Fruit fly (Drosophila melanogaster) whole organism, embryonic: ENCODE results near the gene Oatp30B.

Experiments used
- Atf6 ChIP-seq: fragments of 200-800 bp; sonication (Bioruptor generic); IDR thresholded peaks from 2 replicates; pipeline ENCODE4 v1.3.6; 2022; ENCODE audit warnings: missing biosample characterization, missing genetic modification characterization
- BtbVII ChIP-seq: fragments of 200-800 bp; sonication (Bioruptor generic); optimal IDR thresholded peaks from 3 replicates; lab custom pipeline; 2017; ENCODE audit warnings: missing biosample characterization, mild to moderate bottlenecking, missing genetic modification characterization
- CG12299 ChIP-seq: fragments of 200-800 bp; sonication (Bioruptor generic); optimal IDR thresholded peaks from 2 replicates; lab custom pipeline; 2018; ENCODE audit warnings: missing biosample characterization, mild to moderate bottlenecking, missing genetic modification characterization
- CG1233 ChIP-seq: fragments of 200-800 bp; sonication (Bioruptor generic); optimal IDR thresholded peaks from 4 replicates; lab custom pipeline; 2018; ENCODE audit warnings: missing biosample characterization, mild to moderate bottlenecking, missing genetic modification characterization
- CG12744 ChIP-seq: fragments of 200-800 bp; sonication (Bioruptor generic); optimal IDR thresholded peaks from 2 replicates; lab custom pipeline; 2016; ENCODE audit warnings: missing biosample characterization, missing genetic modification characterization
- CG13296 ChIP-seq: fragments of 200-800 bp; sonication (Bioruptor generic); optimal IDR thresholded peaks from 3 replicates; lab custom pipeline; 2018; ENCODE audit warnings: missing biosample characterization, mild to moderate bottlenecking, missing genetic modification characterization
- CG13424 ChIP-seq: fragments of 200-800 bp; sonication (Bioruptor generic); optimal IDR thresholded peaks from 2 replicates; lab custom pipeline; 2019; ENCODE audit warnings: missing biosample characterization, mild to moderate bottlenecking, missing genetic modification characterization, moderate library complexity
- CG15514 ChIP-seq: fragments of 200-800 bp; sonication (Bioruptor generic); optimal IDR thresholded peaks from 3 replicates; lab custom pipeline; 2017; ENCODE audit warnings: missing biosample characterization, missing genetic modification characterization, mild to moderate bottlenecking, moderate library complexity, missing genetic modification reagents
- CG16863 ChIP-seq: fragments of 200-800 bp; sonication (Bioruptor generic); optimal IDR thresholded peaks from 3 replicates; lab custom pipeline; 2016; ENCODE audit warnings: missing biosample characterization, missing genetic modification characterization
- CG17385 ChIP-seq: fragments of 200-800 bp; sonication (Bioruptor generic); optimal IDR thresholded peaks from 3 replicates; lab custom pipeline; 2018; ENCODE audit warnings: missing biosample characterization, mild to moderate bottlenecking, missing genetic modification characterization
- CG2199 ChIP-seq: fragments of 200-800 bp; sonication (Bioruptor generic); IDR thresholded peaks from 3 replicates; pipeline ENCODE4 v1.3.6; 2022; ENCODE audit warnings: missing biosample characterization, missing genetic modification characterization
- CG2678 ChIP-seq: fragments of 200-800 bp; sonication (Bioruptor generic); optimal IDR thresholded peaks from 3 replicates; lab custom pipeline; 2019; ENCODE audit warnings: missing biosample characterization, mild to moderate bottlenecking, missing genetic modification characterization, moderate library complexity
- CG4360 ChIP-seq: fragments of 200-800 bp; sonication (Bioruptor generic); IDR thresholded peaks from 2 replicates; pipeline ENCODE4 v1.3.6; 2022; ENCODE audit warnings: missing biosample characterization, missing genetic modification characterization
- CG7745 ChIP-seq: fragments of 200-800 bp; sonication (Bioruptor generic); optimal IDR thresholded peaks from 2 replicates; lab custom pipeline; 2018; ENCODE audit warnings: missing biosample characterization, mild to moderate bottlenecking, missing genetic modification characterization, moderate library complexity
- CG9932 ChIP-seq: fragments of 200-800 bp; sonication (Bioruptor generic); IDR thresholded peaks from 2 replicates; pipeline ENCODE4 v1.3.6; 2022; ENCODE audit warnings: missing biosample characterization, missing genetic modification characterization
- CTCF ChIP-seq: fragments of 200-800 bp; sonication (Bioruptor generic); optimal IDR thresholded peaks from 2 replicates; lab custom pipeline; 2017; ENCODE audit warnings: missing biosample characterization, mild to moderate bottlenecking, missing genetic modification characterization, moderate library complexity
- CoRest ChIP-seq: fragments of 200-800 bp; sonication (Bioruptor generic); optimal IDR thresholded peaks from 3 replicates; lab custom pipeline; 2018; ENCODE audit warnings: missing biosample characterization, mild to moderate bottlenecking, missing genetic modification characterization, moderate library complexity
- D ChIP-seq, 2 experiments: fragments of 200-800 bp in 1 of 2; fragments of >200 bp in 1 of 2; sonication (Bioruptor generic) in 1 of 2; optimal IDR thresholded peaks; 2 replicates in 1 of 2; 3 replicates in 1 of 2; lab custom pipeline; 2017; ENCODE audit warnings: mild to moderate bottlenecking in 1 of 2, missing biosample characterization in 1 of 2, missing genetic modification characterization in 1 of 2, missing genetic modification reagents in 1 of 2
- D19B ChIP-seq: fragments of 200-800 bp; sonication (Bioruptor generic); optimal IDR thresholded peaks from 2 replicates; lab custom pipeline; 2017; ENCODE audit warnings: missing biosample characterization, mild to moderate bottlenecking, missing genetic modification characterization
- E2f1 ChIP-seq: fragments of 200-800 bp; sonication (Bioruptor generic); IDR thresholded peaks from 2 replicates; pipeline ENCODE4 v1.3.6; 2022; ENCODE audit warnings: missing biosample characterization, missing genetic modification characterization
- ERR ChIP-seq: fragments of 200-800 bp; sonication (Bioruptor generic); optimal IDR thresholded peaks from 2 replicates; lab custom pipeline; 2016; ENCODE audit warnings: missing biosample characterization, missing genetic modification characterization
- Eip74EF ChIP-seq, 2 experiments: fragments of 200-800 bp in 1 of 2; fragments of >200 bp in 1 of 2; sonication (Bioruptor generic) in 1 of 2; optimal IDR thresholded peaks; 2 replicates each; lab custom pipeline; 2017 to 2019; ENCODE audit warnings: missing biosample characterization in 2 of 2, missing genetic modification characterization in 2 of 2, mild to moderate bottlenecking in 1 of 2, moderate library complexity in 1 of 2
- Fer2 ChIP-seq: fragments of 200-800 bp; sonication (Bioruptor generic); optimal IDR thresholded peaks from 2 replicates; lab custom pipeline; 2018; ENCODE audit warnings: missing biosample characterization, mild to moderate bottlenecking, missing genetic modification characterization, moderate library complexity
- Hr39 ChIP-seq: fragments of >200 bp; optimal IDR thresholded peaks from 2 replicates; lab custom pipeline; 2017
- Hsf ChIP-seq: fragments of 200-800 bp; sonication (Bioruptor generic); optimal IDR thresholded peaks from 3 replicates; lab custom pipeline; 2016; ENCODE audit warnings: missing biosample characterization, missing genetic modification characterization
- Optix ChIP-seq: fragments of 200-800 bp; sonication (Bioruptor generic); IDR thresholded peaks from 3 replicates; pipeline ENCODE4 v1.3.6; 2022; ENCODE audit warnings: missing biosample characterization, missing genetic modification characterization
- Vsx1 ChIP-seq: fragments of 200-800 bp; sonication (Bioruptor generic); optimal IDR thresholded peaks from 2 replicates; lab custom pipeline; 2017; ENCODE audit warnings: missing biosample characterization, mild to moderate bottlenecking, missing genetic modification characterization, missing genetic modification reagents
- aop ChIP-seq: fragments of 200-800 bp; sonication (Bioruptor generic); IDR thresholded peaks from 2 replicates; pipeline ENCODE4 v1.3.6; 2022; ENCODE audit warnings: missing biosample characterization, missing genetic modification characterization
- ase ChIP-seq: fragments of 200-800 bp; sonication (Bioruptor generic); IDR thresholded peaks from 3 replicates; pipeline ENCODE4 v1.3.6; 2022; ENCODE audit warnings: missing biosample characterization, missing genetic modification characterization
- ash1 ChIP-seq: fragments of 200-800 bp; sonication (Bioruptor generic); optimal IDR thresholded peaks from 2 replicates; lab custom pipeline; 2018; ENCODE audit warnings: missing biosample characterization, mild to moderate bottlenecking, missing genetic modification characterization
- bab2 ChIP-seq: fragments of 200-800 bp; sonication (Bioruptor generic); optimal IDR thresholded peaks from 2 replicates; lab custom pipeline; 2016; ENCODE audit warnings: missing biosample characterization, missing genetic modification characterization
- bigmax ChIP-seq: fragments of 200-800 bp; sonication (Bioruptor generic); optimal IDR thresholded peaks from 2 replicates; lab custom pipeline; 2018; ENCODE audit warnings: missing biosample characterization, mild to moderate bottlenecking, missing genetic modification characterization
- cg ChIP-seq: fragments of 200-800 bp; sonication (Bioruptor generic); optimal IDR thresholded peaks from 3 replicates; lab custom pipeline; 2019; ENCODE audit warnings: missing biosample characterization, mild to moderate bottlenecking, missing genetic modification characterization, moderate library complexity
- gsb-n ChIP-seq: fragments of 200-800 bp; sonication (Bioruptor generic); optimal IDR thresholded peaks from 3 replicates; lab custom pipeline; 2018; ENCODE audit warnings: missing biosample characterization, mild to moderate bottlenecking, missing genetic modification characterization
- h ChIP-seq: fragments of >200 bp; optimal IDR thresholded peaks from 2 replicates; lab custom pipeline; 2017
- maf-S ChIP-seq: fragments of 200-800 bp; sonication (Bioruptor generic); optimal IDR thresholded peaks from 2 replicates; lab custom pipeline; 2016; ENCODE audit warnings: missing biosample characterization, missing genetic modification characterization
- nerfin-1 ChIP-seq: fragments of 200-800 bp; sonication (Bioruptor generic); optimal IDR thresholded peaks from 3 replicates; lab custom pipeline; 2019; ENCODE audit warnings: missing biosample characterization, mild to moderate bottlenecking, missing genetic modification characterization, moderate library complexity
- pb ChIP-seq: fragments of 200-800 bp; sonication (Bioruptor generic); optimal IDR thresholded peaks from 3 replicates; lab custom pipeline; 2016; ENCODE audit warnings: missing biosample characterization, missing genetic modification characterization
- pros ChIP-seq: fragments of 200-800 bp; sonication (Bioruptor generic); optimal IDR thresholded peaks from 3 replicates; lab custom pipeline; 2019; ENCODE audit warnings: missing biosample characterization, mild to moderate bottlenecking, missing genetic modification characterization, moderate library complexity
- psq ChIP-seq: fragments of 200-800 bp; sonication (Bioruptor generic); optimal IDR thresholded peaks from 2 replicates; lab custom pipeline; 2017; ENCODE audit warnings: missing biosample characterization, missing genetic modification characterization
- slp2 ChIP-seq: fragments of 200-800 bp; sonication (Bioruptor generic); optimal IDR thresholded peaks from 2 replicates; lab custom pipeline; 2016; ENCODE audit warnings: missing biosample characterization, missing genetic modification characterization
- sob ChIP-seq: fragments of 200-800 bp; sonication (Bioruptor generic); IDR thresholded peaks from 2 replicates; pipeline ENCODE4 v1.3.6; 2022; ENCODE audit warnings: missing biosample characterization, missing genetic modification characterization
- stwl ChIP-seq: fragments of 200-800 bp; sonication (Bioruptor generic); optimal IDR thresholded peaks from 3 replicates; lab custom pipeline; 2018; ENCODE audit warnings: missing biosample characterization, mild to moderate bottlenecking, missing genetic modification characterization, moderate library complexity
- tin ChIP-seq: fragments of 200-800 bp; sonication (Bioruptor generic); optimal IDR thresholded peaks from 3 replicates; lab custom pipeline; 2016; ENCODE audit warnings: missing biosample characterization, missing genetic modification characterization
- trem ChIP-seq: fragments of 200-800 bp; optimal IDR thresholded peaks from 3 replicates; lab custom pipeline; 2019; ENCODE audit warnings: missing biosample characterization, mild to moderate bottlenecking, missing genetic modification characterization, moderate library complexity
- unc-4 ChIP-seq: fragments of 200-800 bp; sonication (Bioruptor generic); IDR thresholded peaks from 2 replicates; pipeline ENCODE4 v1.3.6; 2022; ENCODE audit warnings: missing biosample characterization, missing genetic modification characterization; ENCODE audit not compliant: partially characterized antibody
- unpg ChIP-seq: fragments of 200-800 bp; sonication (Bioruptor generic); optimal IDR thresholded peaks from 3 replicates; lab custom pipeline; 2018; ENCODE audit warnings: missing biosample characterization, mild to moderate bottlenecking, missing genetic modification characterization, moderate library complexity
- wdn ChIP-seq: fragments of 200-800 bp; sonication (Bioruptor generic); IDR thresholded peaks from 2 replicates; pipeline ENCODE4 v1.3.6; 2022; ENCODE audit warnings: missing biosample characterization, missing genetic modification characterization

Oatp30B gene

DNA sequence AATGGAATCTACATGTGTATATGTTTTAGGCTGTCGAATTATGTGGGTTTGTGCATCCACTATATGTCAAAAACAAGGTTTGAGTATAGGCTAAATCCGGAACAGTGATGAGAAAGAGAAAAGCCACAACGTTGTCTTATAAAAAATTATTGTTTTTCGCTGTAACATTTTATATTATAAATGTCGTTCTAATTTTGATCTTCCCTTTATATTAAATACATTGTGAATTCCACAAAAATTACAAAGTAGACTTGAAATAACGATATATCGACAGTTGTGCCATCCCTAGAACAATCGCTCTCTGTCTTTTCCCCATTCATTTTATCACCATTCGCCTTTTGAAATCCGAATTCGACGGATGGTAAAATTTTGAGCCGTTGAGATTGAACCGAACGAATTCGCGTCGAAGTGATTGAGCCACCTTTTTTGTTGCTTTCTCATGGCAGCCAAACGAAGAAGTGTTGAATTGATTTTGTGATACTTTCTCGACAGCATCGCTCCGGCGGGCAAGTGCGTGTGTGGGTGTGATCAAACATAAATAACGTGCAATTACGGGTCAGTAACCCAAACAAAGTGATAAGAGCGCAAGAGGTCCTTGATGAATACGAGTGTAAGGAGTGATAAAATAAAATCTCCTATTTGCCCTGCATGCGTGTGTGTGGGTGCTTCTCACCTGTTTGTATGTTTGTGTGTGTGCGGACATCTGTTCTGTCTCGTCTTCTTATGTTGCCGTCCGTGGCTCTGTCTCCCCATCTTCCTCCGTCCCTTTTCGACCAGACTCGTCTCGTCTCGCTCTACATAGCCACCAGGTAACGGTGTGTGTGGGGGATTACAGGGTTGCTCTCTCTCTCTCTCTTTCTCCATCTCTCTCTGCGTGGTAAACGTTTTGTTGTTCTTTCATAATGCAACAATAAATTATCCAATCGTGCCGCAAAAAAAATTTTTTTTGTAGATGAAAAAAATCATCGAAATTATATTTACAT lies at the start of gene Oatp30B (continued):
- peak; percentile 98 for TF ChIP-seq tin (GFP tag; lab: Kevin White, UChicago)
- TF ChIP-seq CG12299: peak; percentile 95
- peak; percentile 89 for TF ChIP-seq ERR
- TF ChIP-seq nerfin-1: peak; percentile 94
- TF ChIP-seq CG17385: peak; percentile 88
- peak; percentile 81 for TF ChIP-seq CG7745 (tag; lab: Kevin White, UChicago)
- TF ChIP-seq gsb-n (tag; lab: Kevin White, UChicago): peak; percentile 96
- peak; percentile 99 for TF ChIP-seq CG9932 (GFP tag; lab: Robert Waterston, UW)
- TF ChIP-seq CoRest (tag; lab: Kevin White, UChicago): peak; percentile 97
- peak; percentile 98 for TF ChIP-seq unpg
- no peak for TF ChIP-seq Hr39
- TF ChIP-seq bab2 (GFP tag; lab: Kevin White, UChicago): peak; percentile 96
- TF ChIP-seq CG16863 (GFP tag; lab: Kevin White, UChicago): peak; percentile 92
- peak; percentile 94 for TF ChIP-seq CG12744
- TF ChIP-seq CG2199 (GFP tag; lab: Robert Waterston, UW): peak; percentile 97
- TF ChIP-seq unc-4: peak; percentile 98
- TF ChIP-seq D19B (GFP tag; lab: Kevin White, UChicago): peak; percentile 81
- peak; percentile 81 for TF ChIP-seq aop (GFP tag; lab: Robert Waterston, UW)
- TF ChIP-seq Fer2 (tag; lab: Kevin White, UChicago): peak; percentile 96
- TF ChIP-seq pb (GFP tag; lab: Kevin White, UChicago): peak; percentile 89
- TF ChIP-seq Optix (GFP tag; lab: Robert Waterston, UW): peak; percentile 88; the same call in 2 of the 3 replicates
- TF ChIP-seq Vsx1: peak; percentile 81
- TF ChIP-seq pros (GFP tag; lab: Kevin White, UChicago): peak; percentile 72
- peak; percentile 81 for TF ChIP-seq CG4360 (GFP tag; lab: Robert Waterston, UW)
- TF ChIP-seq psq (GFP tag; lab: Kevin White, UChicago): peak; percentile 99
- TF ChIP-seq Hsf (GFP tag; lab: Kevin White, UChicago): peak; percentile 98
- TF ChIP-seq Atf6: peak; percentile 97
- TF ChIP-seq E2f1 (GFP tag; lab: Robert Waterston, UW): peak; percentile 97
- TF ChIP-seq ash1: peak; percentile 79
- peak; percentile 80 for TF ChIP-seq stwl
- TF ChIP-seq ase (GFP tag; lab: Robert Waterston, UW): peak; percentile 97
- peak; percentile 87 for TF ChIP-seq BtbVII
- TF ChIP-seq trem (tag; lab: Kevin White, UChicago): peak; percentile 95
- TF ChIP-seq bigmax (GFP tag; lab: Kevin White, UChicago): peak; percentile 42
- no peak for TF ChIP-seq h
- TF ChIP-seq cg (GFP tag; lab: Kevin White, UChicago): peak; percentile 89
- TF ChIP-seq CG15514 (GFP tag; lab: Kevin White, UChicago): peak; percentile 94
- peak; percentile 99 for TF ChIP-seq sob (GFP tag; lab: Robert Waterston, UW)
- peak; percentile 94 for TF ChIP-seq CG13296 (GFP tag; lab: Kevin White, UChicago)
- TF ChIP-seq CG1233 (GFP tag; lab: Kevin White, UChicago): peak; percentile 94
- TF ChIP-seq slp2 (GFP tag; lab: Kevin White, UChicago): peak; percentile 93
- TF ChIP-seq CG2678 (tag; lab: Kevin White, UChicago): peak; percentile 96
- TF ChIP-seq wdn (GFP tag; lab: Robert Waterston, UW): peak; percentile 95
- TF ChIP-seq maf-S (GFP tag; lab: Kevin White, UChicago): peak; percentile 96
- TF ChIP-seq Eip74EF (GFP tag; optimal IDR thresholded peaks at IDR 0.05; lab: Kevin White, UChicago): peak in 1 of 2 experiments; percentile 87
- peak; percentile 82 for TF ChIP-seq CTCF (GFP tag; lab: Kevin White, UChicago)
- TF ChIP-seq D (optimal IDR thresholded peaks at IDR 0.05; lab: Kevin White, UChicago): peak; percentile 54
- peak; percentile 88 for TF ChIP-seq D (GFP tag; optimal IDR thresholded peaks at IDR 0.05; lab: Kevin White, UChicago)
- peak; percentile 98 for TF ChIP-seq CG13424
